Worm (Caenorhabditis elegans): ENCODE results near the gene C02B10.3.

The C02B10.3 gene

DNA sequence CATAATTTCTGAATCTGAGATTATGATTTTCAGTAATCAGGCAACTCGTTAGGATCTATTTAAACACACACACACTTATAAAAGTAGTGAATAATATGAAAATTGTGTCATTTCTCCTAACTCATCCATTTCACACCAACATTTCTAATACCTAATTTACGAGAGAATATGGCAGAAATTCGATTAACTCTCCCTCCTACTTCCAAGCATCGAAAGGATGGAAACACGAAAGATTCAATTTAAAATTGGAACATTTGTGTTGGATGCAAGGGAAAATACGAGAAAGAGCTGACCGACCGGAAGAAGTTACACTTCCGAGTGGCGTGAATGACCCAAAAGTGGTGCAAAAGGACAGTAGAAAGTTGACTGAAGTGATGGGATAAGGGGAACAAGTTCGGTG, 5.9 kb upstream of the C02B10.3 start:
- TF ChIP-seq lin-15B (tag; optimal IDR thresholded peaks at IDR 0.05) (no peak), fkh-10 (GFP tag; optimal IDR thresholded peaks at IDR 0.05) (no peak), unc-39 (tag; optimal IDR thresholded peaks at IDR 0.05) (no peak), skn-1 (tag; optimal IDR thresholded peaks at IDR 0.05) (no peak), zag-1 (tag; optimal IDR thresholded peaks at IDR 0.05) (no peak), elt-3 (tag; optimal IDR thresholded peaks at IDR 0.05) (no peak), nhr-43 (tag; optimal IDR thresholded peaks at IDR 0.05; ENCODE audit: poor library complexity, severe bottlenecking) (no peak), mdl-1 (tag; optimal IDR thresholded peaks at IDR 0.05) (no peak), ama-1 (optimal IDR thresholded peaks at IDR 0.05) (no peak), ZK546.5 (tag; optimal IDR thresholded peaks at IDR 0.05) (no peak)

DNA sequence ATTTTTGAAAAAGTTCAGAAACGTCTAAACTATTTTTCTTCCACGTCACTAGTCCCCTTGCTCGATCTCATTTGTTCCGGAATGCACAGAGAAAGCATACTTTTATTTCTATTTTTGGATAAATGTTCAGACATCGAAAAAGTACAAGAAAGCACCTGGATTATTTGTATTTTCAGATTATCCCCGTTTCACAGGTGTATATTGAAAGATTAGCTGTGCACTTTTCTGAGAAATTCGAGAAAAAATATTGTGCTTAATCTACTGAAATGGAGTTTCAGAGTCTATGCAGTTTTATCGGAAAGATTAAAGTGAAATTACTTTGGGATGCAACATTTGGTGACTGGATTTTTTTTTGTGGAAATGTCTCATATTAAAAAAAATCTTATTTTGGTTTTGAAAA, 1.1 kb downstream of the C02B10.3 start:
- TF ChIP-seq ceh-9 (tag; optimal IDR thresholded peaks at IDR 0.05) (no peak), elt-1 (tag; optimal IDR thresholded peaks at IDR 0.05) (no peak), mml-1 (tag; optimal IDR thresholded peaks at IDR 0.05) (no peak), nhr-77 (tag; optimal IDR thresholded peaks at IDR 0.05) (no peak), elt-3 (tag; optimal IDR thresholded peaks at IDR 0.05) (no peak), ceh-16 (tag; optimal IDR thresholded peaks at IDR 0.05) (no peak), R02D3.7 (tag; optimal IDR thresholded peaks at IDR 0.05) (no peak), jun-1 (tag; optimal IDR thresholded peaks at IDR 0.05) (no peak), tbx-2 (tag; optimal IDR thresholded peaks at IDR 0.05) (no peak), skn-1 (tag; optimal IDR thresholded peaks at IDR 0.05) (no peak)

DNA sequence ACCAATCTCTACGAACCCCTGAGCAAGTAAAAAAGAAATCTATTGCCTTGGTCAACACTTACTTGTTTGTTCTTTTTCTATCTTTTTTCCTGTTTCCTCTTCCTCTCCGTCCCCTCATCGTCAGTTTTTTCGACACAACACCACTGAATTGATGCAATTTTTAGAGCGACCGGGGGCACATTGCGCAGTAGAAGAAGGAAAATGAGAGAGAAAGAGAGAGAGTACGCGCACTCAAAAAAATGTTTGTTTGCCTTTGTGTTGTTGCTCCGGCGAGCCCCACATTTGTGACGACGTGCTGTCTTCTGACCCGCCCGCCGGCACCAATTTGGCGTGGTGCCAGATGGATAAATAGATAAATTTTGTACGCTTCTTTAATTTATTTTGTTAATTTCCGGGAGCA, 2.9 kb downstream of the C02B10.3 start:
- peak; percentile 57 for TF ChIP-seq nfya-1 (tag; optimal IDR thresholded peaks at IDR 0.05; ENCODE audit: insufficient read depth)
- TF ChIP-seq egl-27 (tag; optimal IDR thresholded peaks at IDR 0.05) = peak; percentile 4
- TF ChIP-seq skn-1 (tag; optimal IDR thresholded peaks at IDR 0.05) = no peak
- TF ChIP-seq lin-39 (tag; optimal IDR thresholded peaks at IDR 0.05) = peak; percentile 80
- peak; percentile 4 for TF ChIP-seq snpc-4 (tag; optimal IDR thresholded peaks at IDR 0.05)
- TF ChIP-seq R02D3.7 (tag; optimal IDR thresholded peaks at IDR 0.05) = no peak
- peak; percentile 46 for TF ChIP-seq pha-4 (tag; optimal IDR thresholded peaks at IDR 0.05)
- TF ChIP-seq egl-5 (tag; optimal IDR thresholded peaks at IDR 0.05) = no peak
- peak; percentile 19 for TF ChIP-seq hmg-11 (tag; optimal IDR thresholded peaks at IDR 0.05)

DNA sequence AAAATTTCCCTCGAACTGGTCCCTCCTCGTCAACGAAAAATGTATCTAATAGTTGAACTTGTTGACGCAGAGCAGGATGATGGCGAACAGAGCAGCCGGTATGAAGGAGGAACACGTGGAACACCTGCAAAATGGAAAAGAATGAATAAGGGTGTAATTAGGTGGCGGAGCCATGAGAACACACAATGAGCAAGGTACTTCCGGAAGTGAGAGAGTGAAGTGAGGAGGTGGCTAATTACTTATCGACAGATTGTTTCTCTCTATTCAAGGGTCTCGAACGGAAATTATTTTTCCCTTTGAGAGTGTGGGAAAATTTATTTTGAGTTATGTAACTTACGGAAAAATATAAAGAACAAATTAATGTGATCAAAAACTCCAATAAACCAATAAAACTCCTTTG, 9.6 kb downstream of the C02B10.3 start:
- TF ChIP-seq jun-1 (tag; optimal IDR thresholded peaks at IDR 0.05) = no peak
- no peak for TF ChIP-seq pqm-1 (tag; optimal IDR thresholded peaks at IDR 0.05)
- no peak for TF ChIP-seq mdl-1 (tag; optimal IDR thresholded peaks at IDR 0.05)
- no peak for TF ChIP-seq nhr-23 (tag; optimal IDR thresholded peaks at IDR 0.05)
- TF ChIP-seq mml-1 (tag; optimal IDR thresholded peaks at IDR 0.05) = no peak
- no peak for TF ChIP-seq nhr-11 (tag; optimal IDR thresholded peaks at IDR 0.05)
- TF ChIP-seq nhr-43 (tag; optimal IDR thresholded peaks at IDR 0.05; ENCODE audit: poor library complexity, severe bottlenecking) = no peak
- TF ChIP-seq pha-4 (tag; optimal IDR thresholded peaks at IDR 0.05) = no peak
- no peak for TF ChIP-seq skn-1 (tag; optimal IDR thresholded peaks at IDR 0.05)
- TF ChIP-seq tbx-2 (tag; optimal IDR thresholded peaks at IDR 0.05) = no peak
- no peak for TF ChIP-seq fos-1 (tag; optimal IDR thresholded peaks at IDR 0.05)

DNA sequence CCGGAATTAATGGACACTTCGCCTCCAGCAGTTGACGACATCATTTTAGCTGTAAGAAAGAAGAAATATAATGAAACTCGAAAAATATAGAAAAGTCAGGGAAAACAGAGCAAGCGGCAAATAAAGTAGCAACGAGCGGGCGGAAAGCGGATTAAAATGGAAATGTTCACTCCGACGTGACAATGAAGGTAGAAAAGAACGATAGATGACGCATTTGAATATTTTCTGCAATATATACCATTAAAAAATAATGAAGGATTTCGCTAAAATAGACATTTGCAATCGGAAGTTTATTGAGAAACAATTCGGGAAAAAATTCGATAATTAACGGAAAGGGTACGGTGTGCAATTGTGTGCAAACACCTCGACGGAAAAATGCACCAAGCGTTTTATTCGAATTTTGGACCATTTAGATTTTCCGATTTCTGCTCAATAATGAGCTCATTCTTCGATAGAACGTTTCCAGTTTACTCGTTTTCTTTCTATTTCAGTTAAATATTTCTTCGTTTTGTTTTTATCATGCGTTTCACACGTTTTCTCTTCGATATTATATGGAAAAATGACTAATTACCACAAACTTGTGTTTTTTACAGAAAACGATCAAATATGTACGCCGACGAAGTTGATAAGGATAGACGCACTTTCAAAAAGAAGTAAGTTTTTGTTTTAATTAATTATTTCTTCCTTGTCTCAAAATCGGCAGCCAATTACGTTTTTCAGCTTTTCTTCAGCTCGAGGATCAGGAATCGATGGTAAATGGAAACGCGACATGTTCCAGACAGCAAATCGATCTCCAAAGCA, 11.9 kb downstream of the C02B10.3 start, which contains the start of the genes snpn-1 and C02B10.4:
Gene snpn-1 (minus strand): TSS at position 51 of the 801 bp plus-strand sequence.
Gene C02B10.4 (plus strand): TSS at position 594 of the 801 bp plus-strand sequence.
- TF ChIP-seq ceh-82 (tag; optimal IDR thresholded peaks at IDR 0.05) (no peak), R02D3.7 (tag; optimal IDR thresholded peaks at IDR 0.05) (no peak), elt-2 (tag; optimal IDR thresholded peaks at IDR 0.05) (peak; percentile 11), nfya-1 (tag; optimal IDR thresholded peaks at IDR 0.05; ENCODE audit: insufficient read depth) (peak; percentile 82), nhr-25 (tag; optimal IDR thresholded peaks at IDR 0.05) (no peak), nhr-67 (tag; optimal IDR thresholded peaks at IDR 0.05) (no peak), lin-39 (tag; optimal IDR thresholded peaks at IDR 0.05) (peak; percentile 76), elt-3 (tag; optimal IDR thresholded peaks at IDR 0.05) (no peak), ceh-28 (tag; optimal IDR thresholded peaks at IDR 0.05) (peak; percentile 24), unc-39 (tag; optimal IDR thresholded peaks at IDR 0.05) (no peak), fkh-10 (GFP tag; optimal IDR thresholded peaks at IDR 0.05) (no peak), hmg-11 (tag; optimal IDR thresholded peaks at IDR 0.05) (peak; percentile 34), tbx-2 (tag; optimal IDR thresholded peaks at IDR 0.05) (no peak), fos-1 (tag; optimal IDR thresholded peaks at IDR 0.05) (no peak), unc-62 (GFP tag; optimal IDR thresholded peaks at IDR 0.05) (no peak), nhr-43 (tag; optimal IDR thresholded peaks at IDR 0.05; ENCODE audit: poor library complexity, severe bottlenecking) (peak; percentile 5), pha-4 (tag; optimal IDR thresholded peaks at IDR 0.05) (peak; percentile 52), eor-1 (tag; optimal IDR thresholded peaks at IDR 0.05) (no peak), sea-2 (GFP tag; optimal IDR thresholded peaks at IDR 0.05) (peak; percentile 22), nhr-76 (tag; optimal IDR thresholded peaks at IDR 0.05) (no peak), snpc-4 (tag; optimal IDR thresholded peaks at IDR 0.05) (peak; percentile 10), pqm-1 (tag; optimal IDR thresholded peaks at IDR 0.05) (peak; percentile 3), skn-1 (tag; optimal IDR thresholded peaks at IDR 0.05) (peak; percentile 33), lin-15B (tag; optimal IDR thresholded peaks at IDR 0.05) (peak; percentile 37)
